Worm (Caenorhabditis elegans) whole organism, L4/young adult: ENCODE data around the gene tnt-3.

Source experiments
- W03F9.2 ChIP-seq: fragments of 150-350 bp; optimal IDR thresholded peaks from 2 replicates; lab custom pipeline; 2014; ENCODE audit warnings: missing biosample characterization, missing genetic modification characterization
- dao-5 ChIP-seq: sonication (generic microtip); optimal IDR thresholded peaks from 2 replicates; lab custom pipeline; 2016; ENCODE audit warnings: missing genotype, missing genetic modification characterization, moderate library complexity, missing compliant biosample characterization
- him-1 ChIP-seq: sonication (generic microtip); optimal IDR thresholded peaks from 2 replicates; lab custom pipeline; 2016; ENCODE audit warnings: missing genotype, missing genetic modification reagents, missing genetic modification characterization, missing compliant biosample characterization

DNA sequence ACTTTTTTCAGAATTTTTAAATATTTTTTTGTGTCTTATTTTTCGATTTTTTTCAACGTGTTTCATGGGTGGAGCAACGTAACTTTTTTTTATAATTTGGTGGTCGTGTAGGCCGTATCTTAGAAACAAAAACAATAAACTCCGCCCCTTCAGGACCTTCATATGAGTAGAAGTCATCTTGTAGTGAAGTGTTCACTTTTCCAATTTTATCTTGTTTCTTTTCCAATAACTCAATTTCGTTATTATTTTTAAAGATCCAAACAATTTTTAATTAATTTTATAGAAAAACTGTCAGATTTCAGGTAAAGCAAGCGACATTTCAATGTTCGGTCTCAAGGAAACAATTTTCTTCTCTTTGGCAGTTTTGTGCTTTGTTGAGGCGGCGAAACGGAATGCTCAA, 56.0 kb downstream of the tnt-3 start, which contains the start of gene C39D10.2:
- no peak for TF ChIP-seq him-1 (tag; lab: Kevin White, UChicago)
- TF ChIP-seq W03F9.2 (tag; lab: Kevin White, UChicago) = no peak
- no peak for TF ChIP-seq dao-5 (tag; lab: Kevin White, UChicago)
